Fruit fly (Drosophila melanogaster) whole organism, embryonic: ENCODE data around the gene CG2772.

Experiments used
- ATbp ChIP-seq: fragments of 200-800 bp; sonication (Bioruptor generic); optimal IDR thresholded peaks from 2 replicates; lab custom pipeline; 2017; ENCODE audit warnings: missing biosample characterization, mild to moderate bottlenecking, missing genetic modification characterization, missing genetic modification reagents
- Asciz ChIP-seq: fragments of 200-800 bp; sonication (Bioruptor generic); optimal IDR thresholded peaks from 2 replicates; lab custom pipeline; 2017; ENCODE audit warnings: missing biosample characterization, mild to moderate bottlenecking, missing genetic modification characterization, missing genetic modification reagents
- C15 ChIP-seq: fragments of 200-800 bp; sonication (Bioruptor generic); IDR thresholded peaks from 3 replicates; pipeline ENCODE4 v1.3.6; 2022; ENCODE audit warnings: missing biosample characterization, missing genetic modification characterization
- CG1024 ChIP-seq: fragments of 200-800 bp; sonication (Bioruptor generic); IDR thresholded peaks from 2 replicates; pipeline ENCODE4 v1.3.6; 2022; ENCODE audit warnings: missing biosample characterization, missing genetic modification characterization
- CG10321 ChIP-seq: fragments of 200-800 bp; sonication (Bioruptor generic); IDR thresholded peaks from 2 replicates; pipeline ENCODE4 v1.3.6; 2022; ENCODE audit warnings: missing biosample characterization, missing genetic modification characterization
- CG11247 ChIP-seq: fragments of 200-800 bp; sonication (Bioruptor generic); IDR thresholded peaks from 2 replicates; pipeline ENCODE4 v1.3.6; 2022; ENCODE audit warnings: missing biosample characterization, missing genetic modification characterization
- CG11398 ChIP-seq: fragments of 200-800 bp; sonication (Bioruptor generic); optimal IDR thresholded peaks from 2 replicates; lab custom pipeline; 2016; ENCODE audit warnings: missing biosample characterization, missing genetic modification characterization
- CG11695 ChIP-seq: fragments of 200-800 bp; sonication (Bioruptor generic); IDR thresholded peaks from 3 replicates; pipeline ENCODE4 v1.3.6; 2022; ENCODE audit warnings: missing biosample characterization, missing genetic modification characterization
- CG13424 ChIP-seq: fragments of 200-800 bp; sonication (Bioruptor generic); optimal IDR thresholded peaks from 2 replicates; lab custom pipeline; 2019; ENCODE audit warnings: missing biosample characterization, mild to moderate bottlenecking, missing genetic modification characterization, moderate library complexity
- CG17328 ChIP-seq: fragments of 200-800 bp; sonication (Bioruptor generic); IDR thresholded peaks from 2 replicates; pipeline ENCODE4 v1.3.6; 2022; ENCODE audit warnings: missing biosample characterization, missing genetic modification characterization
- CG17829 ChIP-seq: fragments of 200-800 bp; optimal IDR thresholded peaks from 2 replicates; lab custom pipeline; 2019; ENCODE audit warnings: missing biosample characterization, mild to moderate bottlenecking, missing genetic modification characterization, moderate library complexity
- CG18619 ChIP-seq: fragments of 200-800 bp; sonication (Bioruptor generic); optimal IDR thresholded peaks from 3 replicates; lab custom pipeline; 2017; ENCODE audit warnings: missing biosample characterization, mild to moderate bottlenecking, missing genetic modification characterization
- CG2199 ChIP-seq: fragments of 200-800 bp; sonication (Bioruptor generic); IDR thresholded peaks from 3 replicates; pipeline ENCODE4 v1.3.6; 2022; ENCODE audit warnings: missing biosample characterization, missing genetic modification characterization
- CG31441 ChIP-seq: fragments of 200-800 bp; sonication (Bioruptor generic); IDR thresholded peaks from 2 replicates; pipeline ENCODE4 v1.3.6; 2022; ENCODE audit warnings: missing biosample characterization, missing genetic modification characterization
- CG32767 ChIP-seq: fragments of 200-800 bp; sonication (Bioruptor generic); IDR thresholded peaks from 2 replicates; pipeline ENCODE4 v1.3.6; 2022; ENCODE audit warnings: missing biosample characterization, missing genetic modification characterization
- CG42726 ChIP-seq: fragments of 200-800 bp; sonication (Bioruptor generic); IDR thresholded peaks from 2 replicates; pipeline ENCODE4 v1.3.6; 2022; ENCODE audit warnings: missing biosample characterization, missing genetic modification characterization; ENCODE audit not compliant: partially characterized antibody
- CG4854 ChIP-seq: fragments of 200-800 bp; sonication (Bioruptor generic); optimal IDR thresholded peaks from 2 replicates; lab custom pipeline; 2016; ENCODE audit warnings: missing biosample characterization, missing genetic modification characterization, inconsistent platforms
- CG5245 ChIP-seq: fragments of 200-800 bp; sonication (Bioruptor generic); optimal IDR thresholded peaks from 3 replicates; lab custom pipeline; 2016; ENCODE audit warnings: missing biosample characterization, missing genetic modification characterization
- CG7556 ChIP-seq: fragments of 200-800 bp; sonication (Bioruptor generic); optimal IDR thresholded peaks from 2 replicates; lab custom pipeline; 2017; ENCODE audit warnings: missing biosample characterization, mild to moderate bottlenecking, missing genetic modification characterization
- CG7839 ChIP-seq: fragments of 200-800 bp; sonication (Bioruptor generic); optimal IDR thresholded peaks from 3 replicates; lab custom pipeline; 2018; ENCODE audit warnings: missing biosample characterization, mild to moderate bottlenecking, missing genetic modification characterization, moderate library complexity
- CG9437 ChIP-seq: fragments of 200-800 bp; sonication (Bioruptor generic); optimal IDR thresholded peaks from 2 replicates; lab custom pipeline; 2018; ENCODE audit warnings: missing biosample characterization, mild to moderate bottlenecking, missing genetic modification characterization
- CG9876 ChIP-seq: fragments of 200-800 bp; sonication (Bioruptor generic); optimal IDR thresholded peaks from 2 replicates; lab custom pipeline; 2016; ENCODE audit warnings: missing biosample characterization, missing genetic modification characterization
- CkIIα-i1 ChIP-seq: fragments of 200-800 bp; sonication (Bioruptor generic); IDR thresholded peaks from 2 replicates; pipeline ENCODE4 v1.3.6; 2022; ENCODE audit warnings: missing biosample characterization, missing genetic modification characterization
- CoRest ChIP-seq: fragments of 200-800 bp; sonication (Bioruptor generic); optimal IDR thresholded peaks from 3 replicates; lab custom pipeline; 2018; ENCODE audit warnings: missing biosample characterization, mild to moderate bottlenecking, missing genetic modification characterization, moderate library complexity
- Deaf1 ChIP-seq: fragments of 200-800 bp; optimal IDR thresholded peaks from 3 replicates; lab custom pipeline; 2019; ENCODE audit warnings: missing biosample characterization, mild to moderate bottlenecking, missing genetic modification characterization, moderate library complexity
- Drgx ChIP-seq: fragments of 200-800 bp; sonication (Bioruptor generic); IDR thresholded peaks from 2 replicates; pipeline ENCODE4 v1.3.6; 2022; ENCODE audit warnings: missing biosample characterization, missing genetic modification characterization
- Fer1 ChIP-seq: fragments of 200-800 bp; sonication (Bioruptor generic); optimal IDR thresholded peaks from 2 replicates; lab custom pipeline; 2017; ENCODE audit warnings: missing biosample characterization, mild to moderate bottlenecking, missing genetic modification characterization
- Hr39 ChIP-seq: fragments of >200 bp; optimal IDR thresholded peaks from 2 replicates; lab custom pipeline; 2017
- Hr51 ChIP-seq, 2 experiments: fragments of 200-800 bp; sonication (Bioruptor generic); optimal IDR thresholded peaks; 2 replicates in 1 of 2; 3 replicates in 1 of 2; lab custom pipeline; 2016 to 2018; ENCODE audit warnings: missing biosample characterization in 2 of 2, missing genetic modification characterization in 2 of 2, mild to moderate bottlenecking in 1 of 2, moderate library complexity in 1 of 2
- Hr78 ChIP-seq, 2 experiments: fragments of 200-800 bp in 1 of 2; fragments of >200 bp in 1 of 2; sonication (Bioruptor generic) in 1 of 2; optimal IDR thresholded peaks; 2 replicates each; lab custom pipeline; 2017 to 2019; ENCODE audit warnings: missing biosample characterization in 2 of 2, missing genetic modification characterization in 2 of 2, mild to moderate bottlenecking in 1 of 2, moderate library complexity in 1 of 2
- Nf-YC ChIP-seq: fragments of 200-800 bp; optimal IDR thresholded peaks from 3 replicates; lab custom pipeline; 2019; ENCODE audit warnings: missing biosample characterization, mild to moderate bottlenecking, missing genetic modification characterization, moderate library complexity
- Side ChIP-seq: fragments of 200-800 bp; sonication (Bioruptor generic); optimal IDR thresholded peaks from 2 replicates; lab custom pipeline; 2016; ENCODE audit warnings: missing biosample characterization, missing genetic modification characterization
- Six4 ChIP-seq: fragments of 200-800 bp; sonication (Bioruptor generic); optimal IDR thresholded peaks from 2 replicates; lab custom pipeline; 2016; ENCODE audit warnings: missing biosample characterization, missing genetic modification characterization
- ato ChIP-seq: fragments of 200-800 bp; sonication (Bioruptor generic); IDR thresholded peaks from 2 replicates; pipeline ENCODE4 v1.3.6; 2022; ENCODE audit warnings: missing biosample characterization, missing genetic modification characterization; ENCODE audit not compliant: partially characterized antibody
- cad ChIP-seq: fragments of >200 bp; optimal IDR thresholded peaks from 2 replicates; lab custom pipeline; 2017; ENCODE audit warnings: missing biosample characterization, missing genetic modification characterization
- chn ChIP-seq: fragments of 200-800 bp; sonication (Bioruptor generic); optimal IDR thresholded peaks from 2 replicates; lab custom pipeline; 2016; ENCODE audit warnings: missing biosample characterization, missing genetic modification characterization
- crol ChIP-seq: fragments of 200-800 bp; sonication (Bioruptor generic); IDR thresholded peaks from 2 replicates; pipeline ENCODE4 v1.3.6; 2022; ENCODE audit warnings: missing biosample characterization, missing genetic modification characterization
- disco-r ChIP-seq: fragments of 200-800 bp; sonication (Bioruptor generic); optimal IDR thresholded peaks from 2 replicates; lab custom pipeline; 2016; ENCODE audit warnings: missing biosample characterization, missing genetic modification characterization
- esg ChIP-seq: fragments of 200-800 bp; sonication (Bioruptor generic); conservative IDR thresholded peaks from 2 replicates; pipeline ENCODE4 v1.3.6; 2022; ENCODE audit warnings: missing biosample characterization, missing genetic modification characterization
- gsb-n ChIP-seq: fragments of 200-800 bp; sonication (Bioruptor generic); optimal IDR thresholded peaks from 3 replicates; lab custom pipeline; 2018; ENCODE audit warnings: missing biosample characterization, mild to moderate bottlenecking, missing genetic modification characterization
- klu ChIP-seq: fragments of 200-800 bp; sonication (Bioruptor generic); IDR thresholded peaks from 2 replicates; pipeline ENCODE4 v1.3.6; 2022; ENCODE audit warnings: missing biosample characterization, missing genetic modification characterization
- lilli ChIP-seq: fragments of 200-800 bp; sonication (Bioruptor generic); optimal IDR thresholded peaks from 3 replicates; lab custom pipeline; 2016; ENCODE audit warnings: missing biosample characterization, missing genetic modification characterization
- pnt ChIP-seq: fragments of 200-800 bp; sonication (Bioruptor generic); optimal IDR thresholded peaks from 3 replicates; lab custom pipeline; 2016; ENCODE audit warnings: missing biosample characterization, missing genetic modification characterization
- ranshi ChIP-seq: fragments of 200-800 bp; sonication (Bioruptor generic); IDR thresholded peaks from 2 replicates; pipeline ENCODE4 v1.3.6; 2022; ENCODE audit warnings: missing biosample characterization, missing genetic modification characterization
- ro ChIP-seq: fragments of 200-800 bp; sonication (Bioruptor generic); IDR thresholded peaks from 2 replicates; pipeline ENCODE4 v1.3.6; 2022; ENCODE audit warnings: missing biosample characterization, missing genetic modification characterization
- shn ChIP-seq: fragments of 200-800 bp; sonication (Bioruptor generic); optimal IDR thresholded peaks from 3 replicates; lab custom pipeline; 2016; ENCODE audit warnings: missing biosample characterization, missing genetic modification characterization
- slp2 ChIP-seq: fragments of 200-800 bp; sonication (Bioruptor generic); optimal IDR thresholded peaks from 2 replicates; lab custom pipeline; 2016; ENCODE audit warnings: missing biosample characterization, missing genetic modification characterization
- so ChIP-seq: fragments of 200-800 bp; sonication (Bioruptor generic); IDR thresholded peaks from 3 replicates; pipeline ENCODE4 v1.3.6; 2022; ENCODE audit warnings: missing biosample characterization, missing genetic modification characterization
- stc ChIP-seq: fragments of 200-800 bp; sonication (Bioruptor generic); IDR thresholded peaks from 2 replicates; pipeline ENCODE4 v1.3.6; 2022; ENCODE audit warnings: missing biosample characterization, missing genetic modification characterization
- tgo ChIP-seq: fragments of 200-800 bp; sonication (Bioruptor generic); IDR thresholded peaks from 3 replicates; pipeline ENCODE4 v1.3.6; 2022; ENCODE audit warnings: missing biosample characterization, missing genetic modification characterization
- tna ChIP-seq: fragments of 200-800 bp; sonication (Bioruptor generic); IDR thresholded peaks from 2 replicates; pipeline ENCODE4 v1.3.6; 2022; ENCODE audit warnings: missing biosample characterization, missing genetic modification characterization; ENCODE audit not compliant: partially characterized antibody
- unc-4 ChIP-seq: fragments of 200-800 bp; sonication (Bioruptor generic); IDR thresholded peaks from 2 replicates; pipeline ENCODE4 v1.3.6; 2022; ENCODE audit warnings: missing biosample characterization, missing genetic modification characterization; ENCODE audit not compliant: partially characterized antibody

The CG2772 gene

dm6 chr2L:3435086-3435485 lies 10.7 kb upstream of the CG2772 start (continued):
- TF ChIP-seq CG42726 (GFP tag; lab: Robert Waterston, UW) (no peak), CG4854 (GFP tag; lab: Kevin White, UChicago) (no peak), CG17328 (peak; percentile 72), disco-r (GFP tag; lab: Kevin White, UChicago) (no peak), unc-4 (GFP tag; lab: Robert Waterston, UW) (no peak), Side (GFP tag; lab: Kevin White, UChicago) (peak; percentile 6), Asciz (GFP tag; lab: Kevin White, UChicago) (peak; percentile 8), CG31441 (GFP tag; lab: Robert Waterston, UW) (peak; percentile 56), Fer1 (GFP tag; lab: Kevin White, UChicago) (no peak), ro (GFP tag; lab: Robert Waterston, UW) (no peak), stc (GFP tag; lab: Robert Waterston, UW) (peak; percentile 55; the same call in 1 of the 2 replicates), chn (GFP tag; lab: Kevin White, UChicago) (peak; percentile 9), Six4 (GFP tag; lab: Kevin White, UChicago) (no peak), CG32767 (GFP tag; lab: Robert Waterston, UW) (0 out of 2 replicates have a peak, but pooled peaks have one; percentile 36), tna (GFP tag; lab: Robert Waterston, UW) (no peak), CG18619 (peak; percentile 1), CG1024 (peak; percentile 40; the same call in 1 of the 2 replicates), so (no peak), esg (GFP tag; lab: Robert Waterston, UW) (peak; percentile 34), CkIIα-i1 (GFP tag; lab: Robert Waterston, UW) (no peak), CG10321 (GFP tag; lab: Robert Waterston, UW) (no peak), CG11695 (GFP tag; lab: Robert Waterston, UW) (no peak), Hr51 (GFP tag; optimal IDR thresholded peaks at IDR 0.05; lab: Kevin White, UChicago) (peak in 1 of 2 experiments; percentile 47), C15 (GFP tag; lab: Robert Waterston, UW) (no peak), ATbp (GFP tag; lab: Kevin White, UChicago) (peak; percentile 47), CG9437 (GFP tag; lab: Kevin White, UChicago) (no peak), Hr78 (GFP tag; optimal IDR thresholded peaks at IDR 0.05; lab: Kevin White, UChicago) (no peak), CG7839 (tag; lab: Kevin White, UChicago) (peak; percentile 61), ato (GFP tag; lab: Robert Waterston, UW) (no peak), Deaf1 (tag; lab: Kevin White, UChicago) (no peak), CG2199 (GFP tag; lab: Robert Waterston, UW) (no peak), cad (GFP tag; lab: Kevin White, UChicago) (no peak), shn (GFP tag; lab: Kevin White, UChicago) (no peak), CG5245 (GFP tag; lab: Kevin White, UChicago) (peak; percentile 21), Nf-YC (tag; lab: Kevin White, UChicago) (no peak), slp2 (no peak), pnt (GFP tag; lab: Kevin White, UChicago) (peak; percentile 13), gsb-n (tag; lab: Kevin White, UChicago) (no peak), ranshi (peak; percentile 56; the same call in 1 of the 2 replicates), CG11398 (GFP tag; lab: Kevin White, UChicago) (no peak), CG7556 (GFP tag; lab: Kevin White, UChicago) (peak; percentile 39), CG13424 (tag; lab: Kevin White, UChicago) (peak; percentile 39), tgo (peak; percentile 57), Hr39 (lab: Kevin White, UChicago) (no peak), lilli (GFP tag; lab: Kevin White, UChicago) (no peak), CoRest (tag; lab: Kevin White, UChicago) (peak; percentile 13), crol (GFP tag; lab: Robert Waterston, UW) (peak; percentile 61), CG11247 (no peak), CG17829 (tag; lab: Kevin White, UChicago) (peak; percentile 38), CG9876 (peak; percentile 12), Drgx (GFP tag; lab: Robert Waterston, UW) (peak; percentile 47; the same call in 1 of the 2 replicates), klu (GFP tag; lab: Robert Waterston, UW) (no peak)
